Fruit fly (Drosophila melanogaster): ENCODE results near the gene CG42752.
A peak's percentile ranks its signal among the peaks of the same experiment; 100 is the strongest.

CG42752 gene

DNA sequence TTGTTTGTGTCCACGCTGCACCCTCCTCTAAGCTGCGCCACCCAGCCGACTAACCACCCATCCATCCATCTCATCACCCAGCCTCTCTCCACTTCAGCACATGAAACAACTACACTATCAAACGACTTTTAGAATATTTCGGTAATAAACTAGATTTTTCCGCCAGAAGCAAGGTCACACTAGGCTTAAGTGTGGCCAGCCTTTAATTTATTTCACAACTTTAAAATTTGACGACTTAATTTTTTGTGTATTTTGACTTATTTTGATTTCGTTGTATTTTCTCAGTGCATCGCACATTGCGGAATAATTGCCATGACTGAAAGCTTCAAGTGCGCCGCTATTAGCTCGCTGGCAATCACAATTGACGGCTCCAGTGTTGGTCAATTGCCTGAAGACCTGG is 15.1 kb downstream of the CG42752 start:
- TF ChIP-seq Drgx (GFP tag; IDR thresholded peaks at IDR 0.05): peak; percentile 64
- no peak for TF ChIP-seq CG15514 (GFP tag; optimal IDR thresholded peaks at IDR 0.05)
- TF ChIP-seq nerfin-2 (GFP tag; IDR thresholded peaks at IDR 0.05; ENCODE audit: partially characterized antibody): no peak
- TF ChIP-seq tup (GFP tag; optimal IDR thresholded peaks at IDR 0.05): no peak
- peak; percentile 75 for TF ChIP-seq stwl (tag; optimal IDR thresholded peaks at IDR 0.05)
- no peak for TF ChIP-seq CG5180 (GFP tag; optimal IDR thresholded peaks at IDR 0.05)
- TF ChIP-seq Atf-2 (GFP tag; optimal IDR thresholded peaks at IDR 0.05): no peak

DNA sequence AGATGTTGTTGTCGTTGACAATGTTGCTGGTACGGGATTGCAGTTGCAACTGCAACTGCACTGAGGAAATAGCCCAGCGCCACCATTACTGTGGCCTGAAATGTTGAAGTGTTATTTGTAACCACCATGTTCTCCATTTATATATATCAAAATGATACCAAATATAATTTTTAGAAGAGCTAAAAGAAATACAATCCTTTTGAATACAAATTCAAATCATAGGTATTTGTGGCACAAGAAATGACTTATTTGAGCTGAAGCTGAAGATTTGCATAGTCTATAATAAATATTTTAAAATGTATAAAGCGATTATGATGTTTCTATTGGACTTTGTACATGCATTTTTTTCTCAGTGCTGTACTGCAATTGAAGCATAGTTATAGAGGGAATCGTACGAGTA is 20.3 kb downstream of the CG42752 start:
- TF ChIP-seq Lim3 (GFP tag; IDR thresholded peaks at IDR 0.05) (no peak), Ada2b (GFP tag; IDR thresholded peaks at IDR 0.05) (no peak), Drgx (GFP tag; IDR thresholded peaks at IDR 0.05) (0 out of 2 replicates have a peak, but pooled peaks have one; percentile 23)

DNA sequence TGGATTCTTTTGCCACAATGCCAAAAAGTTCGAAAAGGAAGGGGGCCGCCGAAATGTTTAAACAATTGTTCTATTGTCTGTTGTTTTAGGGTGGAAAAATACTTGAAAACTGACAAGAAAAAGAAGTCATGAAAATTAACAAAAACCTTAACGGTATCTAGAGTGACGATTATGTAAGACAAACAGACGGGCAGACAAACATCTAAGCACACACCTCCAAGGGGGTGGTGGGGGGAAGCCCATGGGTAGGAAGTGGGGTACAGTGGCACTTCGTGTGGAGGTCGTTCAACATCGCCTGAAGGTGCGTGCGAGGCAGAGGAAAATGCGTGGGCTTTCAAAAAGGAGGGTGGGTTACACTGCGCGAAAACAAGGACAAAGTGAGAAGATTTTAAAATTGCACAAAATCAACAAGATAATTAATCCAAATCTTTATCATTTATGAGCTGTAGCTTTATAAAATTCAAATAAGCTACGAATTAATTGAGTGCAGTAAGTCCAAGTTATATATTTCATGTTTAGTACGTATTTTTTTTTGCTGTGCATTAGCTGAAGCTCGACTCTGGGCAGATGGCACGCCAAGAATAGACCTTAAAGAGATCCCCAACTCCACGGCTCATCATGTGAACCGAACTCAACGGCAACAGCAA is 22.4 kb downstream of the CG42752 start:
- TF ChIP-seq Blimp-1 (GFP tag; optimal IDR thresholded peaks at IDR 0.05): peak; percentile 0
- TF ChIP-seq CG10209 (GFP tag; optimal IDR thresholded peaks at IDR 0.05): peak; percentile 15
- TF ChIP-seq amos (GFP tag; IDR thresholded peaks at IDR 0.05; ENCODE audit: partially characterized antibody): no peak
- peak; percentile 36 for TF ChIP-seq HHEX (GFP tag; optimal IDR thresholded peaks at IDR 0.05)
- TF ChIP-seq CG12071 (GFP tag; optimal IDR thresholded peaks at IDR 0.05): peak; percentile 42
- peak; percentile 30 for TF ChIP-seq sisA (GFP tag; IDR thresholded peaks at IDR 0.05)
- TF ChIP-seq Optix (GFP tag; IDR thresholded peaks at IDR 0.05): no peak
- TF ChIP-seq CG17385 (GFP tag; optimal IDR thresholded peaks at IDR 0.05): peak; percentile 5
- TF ChIP-seq CG11723 (GFP tag; optimal IDR thresholded peaks at IDR 0.05): peak; percentile 6
- peak; percentile 1 for TF ChIP-seq tio (GFP tag; optimal IDR thresholded peaks at IDR 0.05)
- peak; percentile 6 for TF ChIP-seq odd (GFP tag; optimal IDR thresholded peaks at IDR 0.05)
- peak; percentile 39; the same call in 1 of the 2 replicates for TF ChIP-seq Xrp1 (GFP tag; IDR thresholded peaks at IDR 0.05)
- TF ChIP-seq ci (GFP tag; IDR thresholded peaks at IDR 0.05): 0 out of 3 replicates have a peak, but pooled peaks have one; percentile 33
- peak; percentile 18 for TF ChIP-seq cwo (GFP tag; optimal IDR thresholded peaks at IDR 0.05)
- TF ChIP-seq wek (GFP tag; optimal IDR thresholded peaks at IDR 0.05): peak; percentile 23
- peak; percentile 18 for TF ChIP-seq CG17359 (tag; optimal IDR thresholded peaks at IDR 0.05)
- TF ChIP-seq CG10979 (tag; optimal IDR thresholded peaks at IDR 0.05): peak; percentile 33
- TF ChIP-seq CG18599 (GFP tag; optimal IDR thresholded peaks at IDR 0.05): peak; percentile 22
- peak; percentile 76 for TF ChIP-seq ATbp (GFP tag; optimal IDR thresholded peaks at IDR 0.05)
- peak; percentile 20 for TF ChIP-seq CG11504 (tag; optimal IDR thresholded peaks at IDR 0.05)
- TF ChIP-seq CG32767 (GFP tag; IDR thresholded peaks at IDR 0.05): no peak
- TF ChIP-seq CG2202 (tag; optimal IDR thresholded peaks at IDR 0.05): peak; percentile 6
- no peak for TF ChIP-seq unpg (GFP tag; optimal IDR thresholded peaks at IDR 0.05)
- TF ChIP-seq seq (GFP tag; IDR thresholded peaks at IDR 0.05): peak; percentile 41; the same call in 1 of the 2 replicates
- TF ChIP-seq Meics (GFP tag; optimal IDR thresholded peaks at IDR 0.05): peak; percentile 17
- peak; percentile 8 for TF ChIP-seq CG15601 (tag; optimal IDR thresholded peaks at IDR 0.05)
- TF ChIP-seq az2 (GFP tag; optimal IDR thresholded peaks at IDR 0.05): peak; percentile 1
- peak; percentile 32; the same call in 1 of the 2 replicates for TF ChIP-seq Drgx (GFP tag; IDR thresholded peaks at IDR 0.05)
- no peak for TF ChIP-seq CG3163 (GFP tag; optimal IDR thresholded peaks at IDR 0.05)
- no peak for TF ChIP-seq CG17829 (tag; optimal IDR thresholded peaks at IDR 0.05)
- TF ChIP-seq CG3407 (GFP tag; optimal IDR thresholded peaks at IDR 0.05): peak; percentile 31
- TF ChIP-seq lab (GFP tag; optimal IDR thresholded peaks at IDR 0.05): peak; percentile 54
- TF ChIP-seq Hr78 (GFP tag; optimal IDR thresholded peaks at IDR 0.05): no peak
- TF ChIP-seq Awh (GFP tag; IDR thresholded peaks at IDR 0.05): 0 out of 2 replicates have a peak, but pooled peaks have one; percentile 18
- no peak for TF ChIP-seq ato (GFP tag; IDR thresholded peaks at IDR 0.05; ENCODE audit: partially characterized antibody)
- no peak for TF ChIP-seq HmgZ (tag; optimal IDR thresholded peaks at IDR 0.05)

Data from whole organism, embryonic.